Fruit fly (Drosophila melanogaster) whole organism, embryonic: ENCODE data around the gene Ccdc58.

ENCODE experiments used
- Aef1 ChIP-seq: fragments of 200-800 bp; sonication (Bioruptor generic); IDR thresholded peaks from 3 replicates; pipeline ENCODE4 v1.3.6; 2022; ENCODE audit warnings: missing biosample characterization, missing genetic modification characterization
- Asciz ChIP-seq: fragments of 200-800 bp; sonication (Bioruptor generic); optimal IDR thresholded peaks from 2 replicates; lab custom pipeline; 2017; ENCODE audit warnings: missing biosample characterization, mild to moderate bottlenecking, missing genetic modification characterization, missing genetic modification reagents
- Atf3 ChIP-seq: fragments of 200-800 bp; sonication (Bioruptor generic); optimal IDR thresholded peaks from 3 replicates; lab custom pipeline; 2016; ENCODE audit warnings: missing biosample characterization, missing genetic modification characterization
- Awh ChIP-seq: fragments of 200-800 bp; sonication (Bioruptor generic); IDR thresholded peaks from 2 replicates; pipeline ENCODE4, ENCODE4 v1.3.6; 2022; ENCODE audit warnings: missing biosample characterization, missing genetic modification characterization
- B-H2 ChIP-seq: fragments of 200-800 bp; sonication (Bioruptor generic); optimal IDR thresholded peaks from 2 replicates; lab custom pipeline; 2018; ENCODE audit warnings: missing biosample characterization, mild to moderate bottlenecking, missing genetic modification characterization
- CG11723 ChIP-seq: fragments of 200-800 bp; sonication (Bioruptor generic); optimal IDR thresholded peaks from 2 replicates; lab custom pipeline; 2017; ENCODE audit warnings: missing biosample characterization, mild to moderate bottlenecking, missing genetic modification characterization
- CG12236 ChIP-seq: fragments of 200-800 bp; sonication (Bioruptor generic); optimal IDR thresholded peaks from 2 replicates; lab custom pipeline; 2016; ENCODE audit warnings: missing biosample characterization, missing genetic modification characterization
- CG14441 ChIP-seq: fragments of 200-800 bp; sonication (Bioruptor generic); IDR thresholded peaks from 2 replicates; pipeline ENCODE4 v1.3.6; 2022; ENCODE audit warnings: missing biosample characterization, missing genetic modification characterization
- CG14965 ChIP-seq: fragments of 200-800 bp; sonication (Bioruptor generic); optimal IDR thresholded peaks from 2 replicates; lab custom pipeline; 2016; ENCODE audit warnings: missing biosample characterization, missing genetic modification characterization, borderline replicate concordance
- CG15479 ChIP-seq: fragments of 200-800 bp; sonication (Bioruptor generic); optimal IDR thresholded peaks from 3 replicates; lab custom pipeline; 2019; ENCODE audit warnings: missing biosample characterization, mild to moderate bottlenecking, missing genetic modification characterization, moderate library complexity
- CG15696 ChIP-seq: fragments of 200-800 bp; sonication (Bioruptor generic); optimal IDR thresholded peaks from 2 replicates; lab custom pipeline; 2019; ENCODE audit warnings: missing biosample characterization, mild to moderate bottlenecking, missing genetic modification characterization, moderate library complexity
- CG16863 ChIP-seq: fragments of 200-800 bp; sonication (Bioruptor generic); optimal IDR thresholded peaks from 3 replicates; lab custom pipeline; 2016; ENCODE audit warnings: missing biosample characterization, missing genetic modification characterization
- CG17359 ChIP-seq: fragments of 200-800 bp; sonication (Bioruptor generic); optimal IDR thresholded peaks from 3 replicates; lab custom pipeline; 2018; ENCODE audit warnings: missing biosample characterization, mild to moderate bottlenecking, missing genetic modification characterization, moderate library complexity
- CG17568 ChIP-seq: fragments of 200-800 bp; sonication (Bioruptor generic); optimal IDR thresholded peaks from 2 replicates; lab custom pipeline; 2018; ENCODE audit warnings: missing biosample characterization, mild to moderate bottlenecking, missing genetic modification characterization, moderate library complexity
- CG17802 ChIP-seq: fragments of 200-800 bp; sonication (Bioruptor generic); optimal IDR thresholded peaks from 2 replicates; lab custom pipeline; 2018; ENCODE audit warnings: missing biosample characterization, mild to moderate bottlenecking, missing genetic modification characterization, moderate library complexity
- CG18476 ChIP-seq: fragments of 200-800 bp; sonication (Bioruptor generic); optimal IDR thresholded peaks from 2 replicates; lab custom pipeline; 2016; ENCODE audit warnings: missing biosample characterization, mild to moderate bottlenecking, missing genetic modification characterization
- CG2202 ChIP-seq: fragments of 200-800 bp; sonication (Bioruptor generic); optimal IDR thresholded peaks from 2 replicates; lab custom pipeline; 2018; ENCODE audit warnings: missing biosample characterization, mild to moderate bottlenecking, missing genetic modification characterization
- CG3281 ChIP-seq: fragments of 200-800 bp; sonication (Bioruptor generic); optimal IDR thresholded peaks from 3 replicates; lab custom pipeline; 2017; ENCODE audit warnings: missing biosample characterization, mild to moderate bottlenecking, missing genetic modification characterization
- CG33213 ChIP-seq: fragments of 200-800 bp; sonication (Bioruptor generic); optimal IDR thresholded peaks from 3 replicates; lab custom pipeline; 2016; ENCODE audit warnings: missing biosample characterization, missing genetic modification characterization
- CG5245 ChIP-seq: fragments of 200-800 bp; sonication (Bioruptor generic); optimal IDR thresholded peaks from 3 replicates; lab custom pipeline; 2016; ENCODE audit warnings: missing biosample characterization, missing genetic modification characterization
- CG6254 ChIP-seq: fragments of 200-800 bp; sonication (Bioruptor generic); optimal IDR thresholded peaks from 3 replicates; lab custom pipeline; 2017; ENCODE audit warnings: mild to moderate bottlenecking, missing biosample characterization, missing genetic modification reagents, missing genetic modification characterization
- CG7271 ChIP-seq: fragments of 200-800 bp; sonication (Bioruptor generic); optimal IDR thresholded peaks from 2 replicates; lab custom pipeline; 2018; ENCODE audit warnings: missing biosample characterization, mild to moderate bottlenecking, missing genetic modification characterization, moderate library complexity
- CG9609 ChIP-seq: fragments of 200-800 bp; sonication (Bioruptor generic); optimal IDR thresholded peaks from 3 replicates; lab custom pipeline; 2016; ENCODE audit warnings: missing biosample characterization, missing genetic modification characterization
- D19B ChIP-seq: fragments of 200-800 bp; sonication (Bioruptor generic); optimal IDR thresholded peaks from 2 replicates; lab custom pipeline; 2017; ENCODE audit warnings: missing biosample characterization, mild to moderate bottlenecking, missing genetic modification characterization
- Ets65A ChIP-seq: fragments of 200-800 bp; sonication (Bioruptor generic); peaks from one replicate; lab custom pipeline; 2016; ENCODE audit warnings: missing biosample characterization, missing genetic modification characterization
- Fer1 ChIP-seq: fragments of 200-800 bp; sonication (Bioruptor generic); optimal IDR thresholded peaks from 2 replicates; lab custom pipeline; 2017; ENCODE audit warnings: missing biosample characterization, mild to moderate bottlenecking, missing genetic modification characterization
- Gsc ChIP-seq: fragments of 200-800 bp; sonication (Bioruptor generic); IDR thresholded peaks from 2 replicates; pipeline ENCODE4 v1.3.6; 2022; ENCODE audit warnings: missing biosample characterization, missing genetic modification characterization
- HmgD ChIP-seq: fragments of 200-800 bp; sonication (Bioruptor generic); optimal IDR thresholded peaks from 3 replicates; lab custom pipeline; 2016; ENCODE audit warnings: missing biosample characterization, missing genetic modification characterization
- Hr78 ChIP-seq, 2 experiments: fragments of 200-800 bp in 1 of 2; fragments of >200 bp in 1 of 2; sonication (Bioruptor generic) in 1 of 2; optimal IDR thresholded peaks; 2 replicates each; lab custom pipeline; 2017 to 2019; ENCODE audit warnings: missing biosample characterization in 2 of 2, missing genetic modification characterization in 2 of 2, mild to moderate bottlenecking in 1 of 2, moderate library complexity in 1 of 2
- Max ChIP-seq: fragments of 200-800 bp; sonication (Bioruptor generic); optimal IDR thresholded peaks from 2 replicates; lab custom pipeline; 2016; ENCODE audit warnings: missing biosample characterization, mild to moderate bottlenecking, missing genetic modification characterization
- NC2α ChIP-seq: fragments of 200-800 bp; sonication (Bioruptor generic); optimal IDR thresholded peaks from 2 replicates; lab custom pipeline; 2016; ENCODE audit warnings: missing biosample characterization, missing genetic modification characterization
- Neu2 ChIP-seq: fragments of 200-800 bp; sonication (Bioruptor generic); optimal IDR thresholded peaks from 3 replicates; lab custom pipeline; 2016; ENCODE audit warnings: missing biosample characterization, missing genetic modification characterization, borderline replicate concordance
- Opbp ChIP-seq: fragments of 200-800 bp; sonication (Bioruptor generic); IDR thresholded peaks from 3 replicates; pipeline ENCODE4 v1.3.6; 2022; ENCODE audit warnings: missing biosample characterization, missing genetic modification characterization; ENCODE audit not compliant: partially characterized antibody
- Optix ChIP-seq: fragments of 200-800 bp; sonication (Bioruptor generic); IDR thresholded peaks from 3 replicates; pipeline ENCODE4 v1.3.6; 2022; ENCODE audit warnings: missing biosample characterization, missing genetic modification characterization
- PHDP ChIP-seq: fragments of 200-800 bp; sonication (Bioruptor generic); optimal IDR thresholded peaks from 3 replicates; lab custom pipeline; 2018; ENCODE audit warnings: missing biosample characterization, mild to moderate bottlenecking, missing genetic modification characterization, moderate library complexity
- Poxn ChIP-seq: fragments of 200-800 bp; sonication (Bioruptor generic); IDR thresholded peaks from 2 replicates; pipeline ENCODE4 v1.3.6; 2022; ENCODE audit warnings: missing biosample characterization, missing genetic modification characterization
- Sox102F ChIP-seq: fragments of 200-800 bp; sonication (Bioruptor generic); optimal IDR thresholded peaks from 2 replicates; lab custom pipeline; 2018; ENCODE audit warnings: missing biosample characterization, mild to moderate bottlenecking, missing genetic modification characterization, moderate library complexity
- cas ChIP-seq: fragments of 200-800 bp; sonication (Bioruptor generic); IDR thresholded peaks from 2 replicates; pipeline ENCODE4 v1.3.6; 2022; ENCODE audit warnings: missing biosample characterization, missing genetic modification characterization
- ci ChIP-seq: fragments of 200-800 bp; sonication (Bioruptor generic); IDR thresholded peaks from 3 replicates; pipeline ENCODE4 v1.3.6; 2022; ENCODE audit warnings: missing biosample characterization, missing genetic modification characterization
- crc ChIP-seq: fragments of 200-800 bp; sonication (Bioruptor generic); optimal IDR thresholded peaks from 2 replicates; lab custom pipeline; 2016; ENCODE audit warnings: missing biosample characterization, missing genetic modification characterization
- grau ChIP-seq: fragments of 200-800 bp; optimal IDR thresholded peaks from 3 replicates; lab custom pipeline; 2019; ENCODE audit warnings: missing biosample characterization, mild to moderate bottlenecking, missing genetic modification characterization, moderate library complexity
- gsb ChIP-seq: fragments of 200-800 bp; sonication (Bioruptor generic); IDR thresholded peaks from 2 replicates; pipeline ENCODE4 v1.3.6; 2022; ENCODE audit warnings: missing biosample characterization, missing genetic modification characterization
- kni ChIP-seq: fragments of 200-800 bp; sonication (Bioruptor generic); optimal IDR thresholded peaks from 3 replicates; lab custom pipeline; 2017; ENCODE audit warnings: mild to moderate bottlenecking, missing biosample characterization, missing genetic modification reagents, missing genetic modification characterization
- knrl ChIP-seq: fragments of 200-800 bp; sonication (Bioruptor generic); IDR thresholded peaks from 3 replicates; pipeline ENCODE4 v1.3.6; 2022; ENCODE audit warnings: missing biosample characterization, missing genetic modification characterization; ENCODE audit not compliant: partially characterized antibody
- nerfin-2 ChIP-seq: fragments of 200-800 bp; sonication (Bioruptor generic); IDR thresholded peaks from 2 replicates; pipeline ENCODE4 v1.3.6; 2022; ENCODE audit warnings: missing biosample characterization, missing genetic modification characterization; ENCODE audit not compliant: partially characterized antibody
- pho ChIP-seq: fragments of 200-800 bp; sonication (Bioruptor generic); optimal IDR thresholded peaks from 2 replicates; lab custom pipeline; 2016; ENCODE audit warnings: missing biosample characterization, missing genetic modification characterization
- pita ChIP-seq: fragments of 200-800 bp; sonication (Bioruptor generic); optimal IDR thresholded peaks from 2 replicates; lab custom pipeline; 2017; ENCODE audit warnings: missing biosample characterization, mild to moderate bottlenecking, missing genetic modification characterization
- salm ChIP-seq: fragments of 200-800 bp; sonication (Bioruptor generic); optimal IDR thresholded peaks from 2 replicates; lab custom pipeline; 2018; ENCODE audit warnings: missing biosample characterization, mild to moderate bottlenecking, missing genetic modification characterization
- zfh1 ChIP-seq: fragments of 200-800 bp; sonication (Bioruptor generic); IDR thresholded peaks from 3 replicates; pipeline ENCODE4 v1.3.6; 2022; ENCODE audit warnings: missing biosample characterization, missing genetic modification characterization

Ccdc58 gene

dm6 chr3L:19794203-19794802 is 10.7 kb upstream of the Ccdc58 start (continued):
- TF ChIP-seq crc (no peak), Awh (GFP tag; lab: Robert Waterston, UW) (peak; percentile 68), CG14441 (GFP tag; lab: Robert Waterston, UW) (peak; percentile 57), PHDP (peak; percentile 87), pita (no peak), CG11723 (GFP tag; lab: Kevin White, UChicago) (peak; percentile 91), CG16863 (GFP tag; lab: Kevin White, UChicago) (peak; percentile 79), Atf3 (GFP tag; lab: Kevin White, UChicago) (peak; percentile 48), Poxn (GFP tag; lab: Robert Waterston, UW) (0 out of 2 replicates have a peak, but pooled peaks have one; percentile 3), CG12236 (GFP tag; lab: Kevin White, UChicago) (peak; percentile 47), salm (tag; lab: Kevin White, UChicago) (peak; percentile 76), nerfin-2 (GFP tag; lab: Robert Waterston, UW) (no peak), ci (GFP tag; lab: Robert Waterston, UW) (peak; percentile 85), gsb (GFP tag; lab: Robert Waterston, UW) (peak; percentile 80; the same call in 1 of the 2 replicates), B-H2 (GFP tag; lab: Kevin White, UChicago) (peak; percentile 71), HmgD (GFP tag; lab: Kevin White, UChicago) (peak; percentile 31), NC2α (GFP tag; lab: Kevin White, UChicago) (no peak), CG17802 (tag; lab: Kevin White, UChicago) (peak; percentile 44), Gsc (GFP tag; lab: Robert Waterston, UW) (no peak), CG2202 (tag; lab: Kevin White, UChicago) (peak; percentile 53), Max (GFP tag; lab: Kevin White, UChicago) (peak; percentile 83), Ets65A (peak; percentile 96), cas (GFP tag; lab: Robert Waterston, UW) (0 out of 2 replicates have a peak, but pooled peaks have one; percentile 31), CG5245 (GFP tag; lab: Kevin White, UChicago) (peak; percentile 44), CG7271 (tag; lab: Kevin White, UChicago) (no peak), CG6254 (GFP tag; lab: Kevin White, UChicago) (peak; percentile 78), CG17359 (tag; lab: Kevin White, UChicago) (peak; percentile 79), grau (tag; lab: Kevin White, UChicago) (peak; percentile 91), Aef1 (GFP tag; lab: Robert Waterston, UW) (no peak), knrl (GFP tag; lab: Robert Waterston, UW) (no peak), CG33213 (GFP tag; lab: Kevin White, UChicago) (peak; percentile 45), Optix (GFP tag; lab: Robert Waterston, UW) (peak; percentile 59; the same call in 2 of the 3 replicates), pho (GFP tag; lab: Kevin White, UChicago) (peak; percentile 81), CG18476 (GFP tag; lab: Kevin White, UChicago) (peak; percentile 84), Fer1 (GFP tag; lab: Kevin White, UChicago) (peak; percentile 92), D19B (GFP tag; lab: Kevin White, UChicago) (peak; percentile 72), Hr78 (GFP tag; optimal IDR thresholded peaks at IDR 0.05; lab: Kevin White, UChicago) (no peak), kni (GFP tag; lab: Kevin White, UChicago) (peak; percentile 5), zfh1 (GFP tag; lab: Robert Waterston, UW) (peak; percentile 74), Asciz (GFP tag; lab: Kevin White, UChicago) (peak; percentile 85), Sox102F (GFP tag; lab: Kevin White, UChicago) (peak; percentile 84), Neu2 (GFP tag; lab: Kevin White, UChicago) (peak; percentile 33), Opbp (GFP tag; lab: Robert Waterston, UW) (no peak), CG17568 (GFP tag; lab: Kevin White, UChicago) (no peak), CG15696 (tag; lab: Kevin White, UChicago) (peak; percentile 30), CG9609 (GFP tag; lab: Kevin White, UChicago) (peak; percentile 69), CG3281 (peak; percentile 93), CG15479 (GFP tag; lab: Kevin White, UChicago) (no peak), CG14965 (peak; percentile 57)
